Worm (Caenorhabditis elegans) whole organism, L4/young adult: Measurements from ENCODE around the gene F15H10.7.

Experiments used
- W03F9.2 ChIP-seq: fragments of 150-350 bp; optimal IDR thresholded peaks from 2 replicates; lab custom pipeline; 2014; ENCODE audit warnings: missing biosample characterization, missing genetic modification characterization
- dao-5 ChIP-seq: sonication (generic microtip); optimal IDR thresholded peaks from 2 replicates; lab custom pipeline; 2016; ENCODE audit warnings: missing genotype, missing genetic modification characterization, moderate library complexity, missing compliant biosample characterization

DNA sequence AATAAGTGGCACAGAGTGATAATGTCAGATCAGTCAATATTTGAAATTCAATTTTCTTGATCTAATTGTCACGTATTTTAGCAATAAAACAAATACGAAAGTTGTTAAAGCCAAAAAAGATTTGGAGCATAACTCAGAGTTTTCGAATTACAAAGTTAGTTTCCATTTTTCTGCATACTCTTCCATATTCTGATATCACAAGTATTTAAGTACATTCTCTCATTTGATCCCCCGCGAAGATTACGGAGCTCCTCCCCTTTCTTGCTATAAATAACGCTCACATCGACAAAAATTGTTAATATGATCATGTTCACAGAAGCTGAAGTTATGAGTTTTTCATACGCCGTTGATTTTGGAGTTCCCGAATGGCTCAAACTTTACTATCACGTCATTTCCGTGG is 38.0 kb downstream of the F15H10.7 start, which contains the start of gene sri-20:
- TF ChIP-seq W03F9.2 (tag; lab: Kevin White, UChicago) (no peak), dao-5 (tag; lab: Kevin White, UChicago) (no peak)
